Worm (Caenorhabditis elegans) whole organism, L3 larva: ENCODE measurements around the gene F13A7.11.
A peak's percentile ranks its signal among the peaks of the same experiment; 100 is the strongest.

Source experiments
- R02D3.7 ChIP-seq: fragments of 150-350 bp; optimal IDR thresholded peaks from 2 replicates; lab custom pipeline; 2014; ENCODE audit warnings: missing biosample characterization, missing genetic modification characterization
- ZK546.5 ChIP-seq: sonication (generic microtip); optimal IDR thresholded peaks from 2 replicates; lab custom pipeline; 2017; ENCODE audit warnings: missing biosample characterization, missing genetic modification characterization
- ama-1 ChIP-seq: fragments of 150-350 bp; optimal IDR thresholded peaks from 2 replicates; lab custom pipeline; 2018
- ceh-28 ChIP-seq: fragments of 150-350 bp; optimal IDR thresholded peaks from 2 replicates; lab custom pipeline; 2014; ENCODE audit warnings: missing biosample characterization, missing genetic modification reagents, missing genetic modification characterization
- ceh-82 ChIP-seq: fragments of 150-350 bp; optimal IDR thresholded peaks from 2 replicates; lab custom pipeline; 2014; ENCODE audit warnings: missing biosample characterization, missing genetic modification characterization
- ceh-9 ChIP-seq: sonication (generic microtip); optimal IDR thresholded peaks from 2 replicates; lab custom pipeline; 2018; ENCODE audit warnings: missing biosample characterization, missing genetic modification characterization
- daf-12 ChIP-seq: fragments of 150-350 bp; optimal IDR thresholded peaks from 2 replicates; lab custom pipeline; 2014; ENCODE audit warnings: missing biosample characterization, missing genetic modification reagents, missing genetic modification characterization
- egl-27 ChIP-seq: sonication (generic microtip); optimal IDR thresholded peaks from 4 replicates; lab custom pipeline; 2017; ENCODE audit warnings: missing biosample characterization, missing genetic modification reagents, missing genetic modification characterization
- egl-5 ChIP-seq: fragments of 150-350 bp; optimal IDR thresholded peaks from 2 replicates; lab custom pipeline; 2017; ENCODE audit warnings: missing biosample characterization, missing genetic modification reagents, missing genetic modification characterization, inconsistent platforms
- elt-1 ChIP-seq: fragments of 150-350 bp; optimal IDR thresholded peaks from 2 replicates; lab custom pipeline; 2014; ENCODE audit warnings: missing biosample characterization, missing genetic modification characterization
- elt-2 ChIP-seq: sonication (generic microtip); optimal IDR thresholded peaks from 2 replicates; lab custom pipeline; 2016; ENCODE audit warnings: missing genetic modification reagents, mild to moderate bottlenecking, missing genetic modification characterization, missing compliant biosample characterization
- elt-3 ChIP-seq, 3 experiments: fragments of 150-350 bp in 1 of 3; sonication (generic microtip) in 2 of 3; optimal IDR thresholded peaks; 2 replicates in 2 of 3; 4 replicates in 1 of 3; lab custom pipeline; 2014 to 2017; ENCODE audit warnings: missing biosample characterization in 3 of 3, missing genetic modification characterization in 3 of 3
- eor-1 ChIP-seq, 2 experiments: fragments of 150-350 bp; optimal IDR thresholded peaks; 2 replicates each; lab custom pipeline; 2014 to 2018; ENCODE audit warnings: missing biosample characterization in 2 of 2, missing genetic modification characterization in 2 of 2
- fos-1 ChIP-seq: fragments of 150-350 bp; optimal IDR thresholded peaks from 2 replicates; lab custom pipeline; 2014; ENCODE audit warnings: missing biosample characterization, missing genetic modification characterization
- hmg-11 ChIP-seq: sonication (generic microtip); optimal IDR thresholded peaks from 2 replicates; lab custom pipeline; 2016; ENCODE audit warnings: missing genetic modification characterization, missing compliant biosample characterization
- jun-1 ChIP-seq: fragments of 150-350 bp; optimal IDR thresholded peaks from 2 replicates; lab custom pipeline; 2014; ENCODE audit warnings: missing biosample characterization, missing genetic modification reagents, missing genetic modification characterization
- lin-15B ChIP-seq: fragments of 150-350 bp; optimal IDR thresholded peaks from 2 replicates; lab custom pipeline; 2014; ENCODE audit warnings: missing biosample characterization, missing genetic modification characterization
- lin-39 ChIP-seq: fragments of 150-350 bp; optimal IDR thresholded peaks from 2 replicates; lab custom pipeline; 2018; ENCODE audit warnings: missing biosample characterization, missing genetic modification reagents, missing genetic modification characterization
- mdl-1 ChIP-seq: fragments of 150-350 bp; optimal IDR thresholded peaks from 2 replicates; lab custom pipeline; 2014; ENCODE audit warnings: missing biosample characterization, missing genetic modification characterization
- mml-1 ChIP-seq: fragments of 150-350 bp; sonication (generic microtip); optimal IDR thresholded peaks from 3 replicates; lab custom pipeline; 2014; ENCODE audit warnings: missing biosample characterization, missing genetic modification characterization
- nhr-11 ChIP-seq: fragments of 150-350 bp; optimal IDR thresholded peaks from 2 replicates; lab custom pipeline; 2014; ENCODE audit warnings: missing biosample characterization, missing genetic modification characterization
- nhr-12 ChIP-seq: fragments of 150-350 bp; optimal IDR thresholded peaks from 2 replicates; lab custom pipeline; 2014; ENCODE audit warnings: missing biosample characterization, missing genetic modification characterization
- nhr-23 ChIP-seq: fragments of 150-350 bp; optimal IDR thresholded peaks from 2 replicates; lab custom pipeline; 2014; ENCODE audit warnings: missing biosample characterization, missing genetic modification reagents, missing genetic modification characterization
- nhr-237 ChIP-seq: fragments of 150-350 bp; optimal IDR thresholded peaks from 2 replicates; lab custom pipeline; 2014; ENCODE audit warnings: missing biosample characterization, missing genetic modification characterization
- nhr-25 ChIP-seq: sonication (generic microtip); optimal IDR thresholded peaks from 2 replicates; lab custom pipeline; 2017; ENCODE audit warnings: missing biosample characterization, missing genetic modification characterization
- nhr-28 ChIP-seq: fragments of 150-350 bp; optimal IDR thresholded peaks from 2 replicates; lab custom pipeline; 2014; ENCODE audit warnings: missing biosample characterization, missing genetic modification characterization
- nhr-43 ChIP-seq: sonication (generic microtip); optimal IDR thresholded peaks from 2 replicates; lab custom pipeline; 2016; ENCODE audit warnings: mild to moderate bottlenecking, missing genetic modification characterization, missing compliant biosample characterization; ENCODE audit not compliant: poor library complexity, severe bottlenecking
- nhr-76 ChIP-seq: fragments of 150-350 bp; sonication (generic microtip); optimal IDR thresholded peaks from 5 replicates; lab custom pipeline; 2014; ENCODE audit warnings: missing biosample characterization, missing genetic modification characterization
- nhr-77 ChIP-seq: fragments of 150-350 bp; optimal IDR thresholded peaks from 2 replicates; lab custom pipeline; 2014; ENCODE audit warnings: missing biosample characterization, missing genetic modification characterization
- pha-4 ChIP-seq: fragments of 150-350 bp; optimal IDR thresholded peaks from 2 replicates; lab custom pipeline; 2014; ENCODE audit warnings: missing biosample characterization, missing genetic modification reagents, missing genetic modification characterization
- pqm-1 ChIP-seq: fragments of 150-350 bp; optimal IDR thresholded peaks from 2 replicates; lab custom pipeline; 2017; ENCODE audit warnings: missing biosample characterization, missing genetic modification characterization, inconsistent platforms
- sea-2 ChIP-seq: fragments of 150-350 bp; sonication (generic microtip); optimal IDR thresholded peaks from 4 replicates; lab custom pipeline; 2014; ENCODE audit warnings: missing biosample characterization, missing genetic modification reagents, missing genetic modification characterization
- snpc-4 ChIP-seq: fragments of 150-350 bp; optimal IDR thresholded peaks from 2 replicates; lab custom pipeline; 2014; ENCODE audit warnings: missing biosample characterization, missing genetic modification characterization
- unc-62 ChIP-seq: fragments of 150-350 bp; sonication (generic microtip); optimal IDR thresholded peaks from 4 replicates; lab custom pipeline; 2014; ENCODE audit warnings: missing biosample characterization, missing genetic modification reagents, missing genetic modification characterization
- zag-1 ChIP-seq: fragments of 150-350 bp; optimal IDR thresholded peaks from 2 replicates; lab custom pipeline; 2014; ENCODE audit warnings: missing biosample characterization, missing genetic modification characterization
- ztf-4 ChIP-seq: fragments of 150-350 bp; optimal IDR thresholded peaks from 2 replicates; lab custom pipeline; 2014; ENCODE audit warnings: missing biosample characterization, missing genetic modification characterization

F13A7.11 gene

ce11 chrV:16395131-16395530 is at the start of gene F13A7.11:
F13A7.11 (minus strand) TSS chrV:16395304.
- TF ChIP-seq pha-4 (tag; lab: Kevin White, UChicago) (peak; percentile 46), ceh-28 (peak; percentile 8), hmg-11 (tag; lab: Kevin White, UChicago) (peak; percentile 1), eor-1 (tag; optimal IDR thresholded peaks at IDR 0.05; lab: Kevin White, UChicago) (no peak), pqm-1 (tag; lab: Kevin White, UChicago) (peak; percentile 86), nhr-23 (tag; lab: Kevin White, UChicago) (peak; percentile 23), nhr-25 (tag; lab: Kevin White, UChicago) (no peak), jun-1 (tag; lab: Kevin White, UChicago) (peak; percentile 36), elt-2 (tag; lab: Kevin White, UChicago) (peak; percentile 74), daf-12 (tag; lab: Kevin White, UChicago) (no peak)
- TF ChIP-seq, all 47 proteins: peak for 7

- TF ChIP-seq sea-2 (no peak), zag-1 (tag; lab: Kevin White, UChicago) (no peak), nhr-12 (tag; lab: Kevin White, UChicago) (no peak), jun-1 (tag; lab: Kevin White, UChicago) (no peak), R02D3.7 (tag; lab: Kevin White, UChicago) (no peak), nhr-25 (tag; lab: Kevin White, UChicago) (no peak), lin-39 (tag; lab: Kevin White, UChicago) (no peak), nhr-28 (no peak), elt-1 (tag; lab: Kevin White, UChicago) (no peak), mml-1 (tag; lab: Kevin White, UChicago) (no peak), fos-1 (tag; lab: Kevin White, UChicago) (no peak), nhr-76 (tag; lab: Kevin White, UChicago) (no peak), pha-4 (tag; lab: Kevin White, UChicago) (no peak), lin-15B (tag; lab: Kevin White, UChicago) (no peak), nhr-23 (tag; lab: Kevin White, UChicago) (no peak)
Observed at ce11 chrV:16443626-16444025, 48.5 kb upstream of the F13A7.11 start, which contains the start of gene srh-141. srh-141 (plus strand) TSS chrV:16443926.

ce11 chrV:16437546-16437945 is 42.4 kb upstream of the F13A7.11 start, which contains the start of gene F26D2.15:
F26D2.15 (plus strand) TSS chrV:16437846.
- TF ChIP-seq pha-4 (tag; lab: Kevin White, UChicago) (no peak), mml-1 (tag; lab: Kevin White, UChicago) (no peak), nhr-28 (no peak), eor-1 (tag; optimal IDR thresholded peaks at IDR 0.05; lab: Kevin White, UChicago) (no peak), elt-3 (tag; optimal IDR thresholded peaks at IDR 0.05; lab: Kevin White, UChicago) (no peak), jun-1 (tag; lab: Kevin White, UChicago) (no peak), ztf-4 (tag; lab: Kevin White, UChicago) (no peak), nhr-237 (tag; lab: Kevin White, UChicago) (no peak), mdl-1 (tag; lab: Kevin White, UChicago) (no peak), unc-62 (GFP tag; lab: Kevin White, UChicago) (no peak), nhr-11 (tag; lab: Kevin White, UChicago) (no peak), nhr-77 (tag; lab: Kevin White, UChicago) (no peak), nhr-12 (tag; lab: Kevin White, UChicago) (no peak), lin-39 (tag; lab: Kevin White, UChicago) (no peak), zag-1 (tag; lab: Kevin White, UChicago) (no peak), ceh-82 (tag; lab: Kevin White, UChicago) (no peak), lin-15B (tag; lab: Kevin White, UChicago) (no peak), pqm-1 (tag; lab: Kevin White, UChicago) (no peak), nhr-43 (tag; lab: Kevin White, UChicago) (no peak)

- TF ChIP-seq lin-15B (tag; lab: Kevin White, UChicago) (no peak), ceh-82 (tag; lab: Kevin White, UChicago) (no peak), egl-5 (tag; lab: Kevin White, UChicago) (no peak), nhr-76 (tag; lab: Kevin White, UChicago) (no peak), egl-27 (no peak), mml-1 (tag; lab: Kevin White, UChicago) (no peak), snpc-4 (tag; lab: Kevin White, UChicago) (no peak), ceh-9 (tag; lab: Kevin White, UChicago) (no peak), ZK546.5 (tag; lab: Kevin White, UChicago) (no peak), sea-2 (no peak), ama-1 (no peak), elt-3 (tag; optimal IDR thresholded peaks at IDR 0.05; lab: Kevin White, UChicago) (no peak), nhr-77 (tag; lab: Kevin White, UChicago) (no peak)
Observed at ce11 chrV:16435510-16435909, 40.4 kb upstream of the F13A7.11 start, which contains the start of the genes F26D2.13 and F26D2.14. F26D2.13 (minus strand) TSS chrV:16435610. F26D2.14 (plus strand) TSS chrV:16435855.
